Worm (Caenorhabditis elegans) whole organism, young adult: ENCODE results near the gene unc-9.

Experiments
- B0019.2 ChIP-seq: fragments of 200-800 bp; sonication (Bioruptor generic); conservative IDR thresholded peaks from 2 replicates; pipeline ENCODE4 v1.3.6; 2022; ENCODE audit warnings: missing genetic modification reagents, missing genetic modification characterization, missing compliant biosample characterization
- B0035.1 ChIP-seq: sonication (generic microtip); optimal IDR thresholded peaks from 2 replicates; lab custom pipeline; 2016; ENCODE audit warnings: missing genetic modification characterization, mild to moderate bottlenecking, missing compliant biosample characterization, missing genotype, missing genetic modification reagents
- B0261.1 ChIP-seq: sonication (generic microtip); optimal IDR thresholded peaks from 2 replicates; lab custom pipeline; 2016; ENCODE audit warnings: mild to moderate bottlenecking, missing genetic modification characterization, moderate library complexity, missing compliant biosample characterization
- B0336.3 ChIP-seq: fragments of 200-800 bp; sonication (Bioruptor generic); IDR thresholded peaks from 2 replicates; pipeline ENCODE4 v1.3.6; 2022; ENCODE audit warnings: missing genetic modification characterization, missing compliant biosample characterization
- F23B12.7 ChIP-seq: sonication (generic microtip); optimal IDR thresholded peaks from 2 replicates; lab custom pipeline; 2017; ENCODE audit warnings: missing genetic modification characterization, mild to moderate bottlenecking, missing compliant biosample characterization, antibody characterized with exemption, moderate library complexity; ENCODE audit not compliant: insufficient read depth
- F39B2.1 ChIP-seq: fragments of 200-800 bp; sonication (Bioruptor generic); IDR thresholded peaks from 2 replicates; pipeline ENCODE4 v1.3.6; 2022; ENCODE audit warnings: missing genetic modification reagents, missing genetic modification characterization, missing compliant biosample characterization
- F57A8.1 ChIP-seq: fragments of 200-800 bp; sonication (Bioruptor generic); optimal IDR thresholded peaks from 2 replicates; lab custom pipeline; 2018; ENCODE audit warnings: mild to moderate bottlenecking, missing genetic modification characterization, moderate library complexity, missing compliant biosample characterization
- K11D2.4 ChIP-seq: fragments of 200-800 bp; sonication (Bioruptor generic); IDR thresholded peaks from 2 replicates; pipeline ENCODE4 v1.3.6; 2022; ENCODE audit warnings: missing genetic modification reagents, missing genetic modification characterization, missing compliant biosample characterization
- Y53G8AR.9 ChIP-seq: fragments of 200-800 bp; sonication (Bioruptor generic); conservative IDR thresholded peaks from 2 replicates; pipeline ENCODE4 v1.3.6; 2022; ENCODE audit warnings: missing genetic modification reagents, missing genetic modification characterization, missing compliant biosample characterization
- ZK185.1 ChIP-seq: sonication (generic microtip); optimal IDR thresholded peaks from 2 replicates; lab custom pipeline; 2016; ENCODE audit warnings: mild to moderate bottlenecking, missing genetic modification characterization, missing compliant biosample characterization; ENCODE audit not compliant: poor library complexity, severe bottlenecking
- atf-7 ChIP-seq: sonication (generic microtip); optimal IDR thresholded peaks from 2 replicates; lab custom pipeline; 2017; ENCODE audit warnings: mild to moderate bottlenecking, missing genetic modification characterization, missing compliant biosample characterization
- athp-1 ChIP-seq: sonication (generic microtip); optimal IDR thresholded peaks from 2 replicates; lab custom pipeline; 2017; ENCODE audit warnings: mild to moderate bottlenecking, missing genetic modification characterization, missing compliant biosample characterization
- bed-1 ChIP-seq: fragments of 200-800 bp; sonication (Bioruptor generic); IDR thresholded peaks from 2 replicates; pipeline ENCODE4 v1.3.6; 2022; ENCODE audit warnings: missing genetic modification reagents, missing genetic modification characterization, missing compliant biosample characterization
- bed-2 ChIP-seq: fragments of 200-800 bp; sonication (Bioruptor generic); IDR thresholded peaks from 2 replicates; pipeline ENCODE4 v1.3.6; 2022; ENCODE audit warnings: missing genetic modification reagents, missing genetic modification characterization, missing compliant biosample characterization
- ceh-100 ChIP-seq: fragments of 200-800 bp; sonication (Bioruptor generic); IDR thresholded peaks from 2 replicates; pipeline ENCODE4 v1.3.6; 2022; ENCODE audit warnings: missing genetic modification reagents, missing genetic modification characterization, missing compliant biosample characterization
- ceh-40 ChIP-seq: fragments of 200-800 bp; sonication (Bioruptor generic); IDR thresholded peaks from 2 replicates; pipeline ENCODE4 v1.3.6; 2022; ENCODE audit warnings: missing genetic modification characterization, missing compliant biosample characterization
- ceh-91 ChIP-seq: fragments of 200-800 bp; sonication (Bioruptor generic); IDR thresholded peaks from 2 replicates; pipeline ENCODE4 v1.3.6; 2022; ENCODE audit warnings: missing genetic modification reagents, missing genetic modification characterization, missing compliant biosample characterization
- dpff-1 ChIP-seq: sonication (generic microtip); optimal IDR thresholded peaks from 2 replicates; lab custom pipeline; 2017; ENCODE audit warnings: mild to moderate bottlenecking, missing genetic modification characterization, missing compliant biosample characterization
- egl-18 ChIP-seq: fragments of 200-800 bp; sonication (Bioruptor generic); IDR thresholded peaks from 2 replicates; pipeline ENCODE4 v1.3.6; 2022; ENCODE audit warnings: missing genetic modification reagents, missing genetic modification characterization, missing compliant biosample characterization
- egl-44 ChIP-seq: fragments of 200-800 bp; sonication (Bioruptor generic); IDR thresholded peaks from 2 replicates; pipeline ENCODE4 v1.3.6; 2022; ENCODE audit warnings: missing genetic modification reagents, missing genetic modification characterization, missing compliant biosample characterization
- egrh-3 ChIP-seq: fragments of 200-800 bp; sonication (Bioruptor generic); IDR thresholded peaks from 2 replicates; pipeline ENCODE4 v1.3.6; 2022; ENCODE audit warnings: missing genetic modification reagents, missing genetic modification characterization, missing compliant biosample characterization
- ekl-4 ChIP-seq: fragments of 200-800 bp; sonication (Bioruptor generic); IDR thresholded peaks from 2 replicates; pipeline ENCODE4 v1.3.6; 2022; ENCODE audit warnings: missing genetic modification reagents, missing genetic modification characterization, missing compliant biosample characterization
- him-1 ChIP-seq: sonication (generic microtip); optimal IDR thresholded peaks from 2 replicates; lab custom pipeline; 2016; ENCODE audit warnings: missing genotype, missing genetic modification reagents, missing genetic modification characterization, missing compliant biosample characterization
- hmg-20 ChIP-seq: fragments of 200-800 bp; sonication (Bioruptor generic); IDR thresholded peaks from 2 replicates; pipeline ENCODE4 v1.3.6; 2022; ENCODE audit warnings: missing genetic modification reagents, missing genetic modification characterization, missing compliant biosample characterization
- lin-35 ChIP-seq, 3 experiments: fragments of 150-350 bp in 2 of 3; sonication (generic microtip) in 1 of 3; optimal IDR thresholded peaks; 2 replicates each; lab custom pipeline; 2014 to 2018; ENCODE audit warnings: missing biosample characterization in 3 of 3, missing genetic modification characterization in 3 of 3, missing genetic modification reagents in 3 of 3
- lin-54 ChIP-seq: fragments of 200-800 bp; sonication (Bioruptor generic); optimal IDR thresholded peaks from 2 replicates; lab custom pipeline; 2018; ENCODE audit warnings: mild to moderate bottlenecking, missing genetic modification characterization, missing compliant biosample characterization
- lir-1 ChIP-seq: fragments of 200-800 bp; sonication (Bioruptor generic); conservative IDR thresholded peaks from 2 replicates; pipeline ENCODE4 v1.3.6; 2022; ENCODE audit warnings: missing genetic modification reagents, missing genetic modification characterization, missing compliant biosample characterization
- lsl-1 ChIP-seq: fragments of 200-800 bp; sonication (Bioruptor generic); optimal IDR thresholded peaks from 2 replicates; lab custom pipeline; 2018; ENCODE audit warnings: mild to moderate bottlenecking, missing genetic modification characterization, moderate library complexity, missing compliant biosample characterization
- madf-10 ChIP-seq: sonication (generic microtip); optimal IDR thresholded peaks from 2 replicates; lab custom pipeline; 2016; ENCODE audit warnings: mild to moderate bottlenecking, missing genetic modification characterization, missing compliant biosample characterization
- mcd-1 ChIP-seq: fragments of 200-800 bp; sonication (Bioruptor generic); IDR thresholded peaks from 2 replicates; pipeline ENCODE4 v1.3.6; 2022; ENCODE audit warnings: missing genetic modification reagents, missing genetic modification characterization, missing compliant biosample characterization
- mes-4 ChIP-seq: sonication (generic microtip); optimal IDR thresholded peaks from 2 replicates; lab custom pipeline; 2016; ENCODE audit warnings: missing genotype, missing genetic modification characterization, missing compliant biosample characterization
- nfya-1 ChIP-seq: sonication (generic microtip); optimal IDR thresholded peaks from 2 replicates; lab custom pipeline; 2017; ENCODE audit warnings: antibody characterized with exemption, missing compliant biosample characterization, missing genetic modification characterization, borderline replicate concordance; ENCODE audit not compliant: insufficient read depth
- nhr-179 ChIP-seq: sonication (generic microtip); optimal IDR thresholded peaks from 2 replicates; lab custom pipeline; 2016; ENCODE audit warnings: mild to moderate bottlenecking, missing genetic modification characterization, missing compliant biosample characterization
- nhr-90 ChIP-seq: sonication (generic microtip); optimal IDR thresholded peaks from 2 replicates; lab custom pipeline; 2016; ENCODE audit warnings: missing genotype, mild to moderate bottlenecking, missing genetic modification characterization, missing compliant biosample characterization
- rcor-1 ChIP-seq: fragments of 200-800 bp; sonication (Bioruptor generic); IDR thresholded peaks from 2 replicates; pipeline ENCODE4 v1.3.6; 2022; ENCODE audit warnings: missing genetic modification reagents, missing genetic modification characterization, missing compliant biosample characterization
- repo-1 ChIP-seq: sonication (generic microtip); optimal IDR thresholded peaks from 2 replicates; lab custom pipeline; 2017; ENCODE audit warnings: mild to moderate bottlenecking, missing genetic modification characterization, missing compliant biosample characterization
- rpc-1 ChIP-seq, 2 experiments: fragments of 150-350 bp in 1 of 2; sonication (generic microtip) in 1 of 2; optimal IDR thresholded peaks; 2 replicates each; lab custom pipeline; 2014 to 2018; ENCODE audit warnings: missing biosample characterization in 1 of 2, missing genetic modification characterization in 1 of 2, missing genetic modification reagents in 1 of 2, missing genotype in 1 of 2
- sea-2 ChIP-seq: fragments of 200-800 bp; sonication (Bioruptor generic); IDR thresholded peaks from 2 replicates; pipeline ENCODE4 v1.3.6; 2022; ENCODE audit warnings: missing genetic modification characterization, missing compliant biosample characterization
- snpc-1.1 ChIP-seq: sonication (generic microtip); optimal IDR thresholded peaks from 2 replicates; lab custom pipeline; 2017; ENCODE audit warnings: missing genetic modification characterization, mild to moderate bottlenecking, missing compliant biosample characterization, antibody characterized with exemption, moderate library complexity, missing genotype, missing genetic modification reagents; ENCODE audit not compliant: insufficient read depth
- snpc-4 ChIP-seq, 5 experiments: fragments of 150-350 bp in 1 of 5; sonication (generic microtip) in 4 of 5; optimal IDR thresholded peaks; 2 replicates each; lab custom pipeline; 2014 to 2018; ENCODE audit warnings: missing genetic modification characterization in 5 of 5, missing biosample characterization in 3 of 5, antibody characterized with exemption in 2 of 5, mild to moderate bottlenecking in 2 of 5, missing compliant biosample characterization in 2 of 5, missing genotype in 2 of 5, moderate library complexity in 2 of 5, missing genetic modification reagents in 1 of 5
- somi-1 ChIP-seq: fragments of 200-800 bp; sonication (Bioruptor generic); optimal IDR thresholded peaks from 2 replicates; lab custom pipeline; 2018; ENCODE audit warnings: mild to moderate bottlenecking, missing genetic modification characterization, missing compliant biosample characterization
- tbp1 ChIP-seq: fragments of 200-800 bp; sonication (Bioruptor generic); optimal IDR thresholded peaks from 2 replicates; lab custom pipeline; 2018; ENCODE audit warnings: mild to moderate bottlenecking, missing genetic modification characterization, missing compliant biosample characterization
- zim-3 ChIP-seq: sonication (generic microtip); optimal IDR thresholded peaks from 2 replicates; lab custom pipeline; 2017; ENCODE audit warnings: mild to moderate bottlenecking, missing genetic modification characterization, moderate library complexity, missing compliant biosample characterization
- ztf-3 ChIP-seq: fragments of 200-800 bp; sonication (Bioruptor generic); optimal IDR thresholded peaks from 2 replicates; lab custom pipeline; 2018; ENCODE audit warnings: mild to moderate bottlenecking, missing genetic modification characterization, missing compliant biosample characterization
- ztf-6 ChIP-seq: fragments of 200-800 bp; sonication (Bioruptor generic); IDR thresholded peaks from 2 replicates; pipeline ENCODE4 v1.3.6; 2022; ENCODE audit warnings: missing genetic modification reagents, missing genetic modification characterization, missing compliant biosample characterization

The unc-9 gene

DNA sequence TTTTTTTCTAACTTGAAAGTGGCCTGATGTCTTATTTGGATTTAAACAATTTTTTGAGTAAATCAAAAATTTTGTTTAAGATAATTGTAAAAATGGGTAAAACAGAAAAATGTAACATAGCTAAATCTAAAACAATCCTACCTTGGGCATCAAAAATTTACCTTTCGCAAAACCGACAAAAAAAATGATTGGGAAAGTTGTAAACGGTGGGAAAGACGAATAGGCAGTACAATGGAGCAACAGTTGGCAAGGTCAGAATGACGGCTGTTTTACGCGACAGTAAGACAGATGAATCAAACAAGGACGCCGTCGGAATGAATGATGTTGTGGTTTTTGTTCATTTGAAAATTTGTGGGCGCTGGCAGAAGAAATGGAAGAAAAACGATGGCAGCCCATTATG is 27.1 kb upstream of the unc-9 start:
- TF ChIP-seq lin-35 (GFP tag; optimal IDR thresholded peaks at IDR 0.05; lab: Kevin White, UChicago): no peak
- TF ChIP-seq zim-3: no peak
- TF ChIP-seq mes-4 (tag; lab: Kevin White, UChicago): no peak
- no peak for TF ChIP-seq rcor-1 (GFP tag; lab: Robert Waterston, UW)
- TF ChIP-seq egl-44 (GFP tag; lab: Robert Waterston, UW): no peak
- no peak for TF ChIP-seq ceh-40 (GFP tag; lab: Robert Waterston, UW)
- no peak for TF ChIP-seq nhr-179 (tag; lab: Kevin White, UChicago)
- no peak for TF ChIP-seq repo-1
- no peak for TF ChIP-seq athp-1 (tag; lab: Kevin White, UChicago)
- no peak for TF ChIP-seq somi-1
- TF ChIP-seq ztf-3: no peak
- no peak for TF ChIP-seq lsl-1
- no peak for TF ChIP-seq F23B12.7 (tag; lab: Kevin White, UChicago)

- TF ChIP-seq sea-2 (GFP tag; lab: Robert Waterston, UW) (no peak), him-1 (tag; lab: Kevin White, UChicago) (no peak), nfya-1 (tag; lab: Kevin White, UChicago) (no peak), ztf-3 (no peak), rpc-1 (optimal IDR thresholded peaks at IDR 0.05; lab: Kevin White, UChicago) (no peak), rpc-1 (tag; optimal IDR thresholded peaks at IDR 0.05; lab: Kevin White, UChicago) (no peak), ztf-6 (no peak), egrh-3 (GFP tag; lab: Robert Waterston, UW) (no peak), Y53G8AR.9 (GFP tag; lab: Robert Waterston, UW) (no peak), ceh-91 (no peak), F39B2.1 (GFP tag; lab: Robert Waterston, UW) (no peak), B0019.2 (no peak), B0261.1 (no peak), K11D2.4 (GFP tag; lab: Robert Waterston, UW) (no peak), lsl-1 (no peak)
These were observed 23.2 kb upstream of the unc-9 start, which contains the start of gene nlp-3 for ce11 chrX:13178347-13178746. TSS of gene nlp-3 (minus strand) at chrX:13178447.

DNA sequence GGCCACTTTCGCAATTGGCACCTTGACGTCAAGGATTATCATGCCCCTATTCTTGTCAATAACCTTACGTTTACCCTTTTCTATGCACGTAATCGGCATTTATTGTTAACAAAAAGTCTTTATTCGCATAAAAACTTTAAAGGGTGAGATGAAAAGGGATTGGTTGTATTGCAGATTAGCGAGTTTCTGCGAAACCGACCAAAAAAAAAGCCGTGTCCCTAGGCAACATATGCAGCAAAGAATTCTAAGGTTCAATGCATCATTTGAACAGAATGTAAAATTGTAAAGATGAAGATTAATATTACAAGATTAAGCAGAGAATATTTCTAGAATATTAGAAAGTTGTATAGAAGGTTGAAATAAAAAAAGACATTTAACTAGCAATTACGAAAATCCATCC is 19.6 kb upstream of the unc-9 start:
- TF ChIP-seq nhr-90 (tag; lab: Kevin White, UChicago) (no peak), bed-1 (no peak), B0261.1 (no peak), ZK185.1 (tag; lab: Kevin White, UChicago) (no peak), repo-1 (no peak), egl-18 (no peak), ekl-4 (GFP tag; lab: Robert Waterston, UW) (no peak), lin-54 (GFP tag; lab: Kevin White, UChicago) (no peak), tbp1 (no peak)
- TF ChIP-seq, all 124 proteins: peak for 0

DNA sequence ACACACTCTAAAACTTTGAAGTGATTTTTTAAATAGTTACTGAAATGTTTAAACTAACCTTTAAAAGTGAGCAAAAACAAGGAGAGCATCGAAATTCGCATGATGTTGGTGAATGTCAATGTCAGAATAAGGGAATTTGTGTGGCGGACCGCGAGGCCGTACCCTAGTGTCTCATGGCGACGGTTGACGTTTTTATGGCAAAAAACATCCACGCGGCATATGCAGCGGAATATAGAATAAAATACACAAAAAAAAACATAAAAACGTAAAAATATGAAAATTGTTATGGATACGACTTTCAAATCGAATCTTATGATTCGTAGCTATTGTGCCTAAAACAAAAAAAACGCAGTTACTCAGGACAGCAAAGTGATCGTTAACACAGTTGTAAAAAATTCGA is 11.7 kb upstream of the unc-9 start, which contains the start of gene cwp-5:
Gene cwp-5, minus strand, starts transcription at position 101 of the 400 bp plus-strand sequence.
- no peak for TF ChIP-seq mcd-1 (GFP tag; lab: Robert Waterston, UW)
- TF ChIP-seq snpc-4 (GFP tag; optimal IDR thresholded peaks at IDR 0.05; lab: Kevin White, UChicago): no peak
- TF ChIP-seq snpc-4 (tag; optimal IDR thresholded peaks at IDR 0.05; lab: Kevin White, UChicago): no peak
- TF ChIP-seq dpff-1: no peak
- TF ChIP-seq sea-2 (GFP tag; lab: Robert Waterston, UW): no peak
- no peak for TF ChIP-seq madf-10 (tag; lab: Kevin White, UChicago)
- no peak for TF ChIP-seq snpc-1.1 (tag; lab: Kevin White, UChicago)
- TF ChIP-seq lir-1 (GFP tag; lab: Robert Waterston, UW): no peak
- no peak for TF ChIP-seq B0035.1 (tag; lab: Kevin White, UChicago)
- no peak for TF ChIP-seq ztf-6
- TF ChIP-seq F57A8.1 (GFP tag; lab: Kevin White, UChicago): no peak
- no peak for TF ChIP-seq egrh-3 (GFP tag; lab: Robert Waterston, UW)
- no peak for TF ChIP-seq B0336.3
- TF ChIP-seq hmg-20 (GFP tag; lab: Robert Waterston, UW): no peak
- no peak for TF ChIP-seq bed-2 (GFP tag; lab: Robert Waterston, UW)
- no peak for TF ChIP-seq atf-7 (tag; lab: Kevin White, UChicago)
- TF ChIP-seq ceh-100 (GFP tag; lab: Robert Waterston, UW): no peak
